Fruit fly (Drosophila melanogaster): ENCODE data around the gene CG34106.

DNA sequence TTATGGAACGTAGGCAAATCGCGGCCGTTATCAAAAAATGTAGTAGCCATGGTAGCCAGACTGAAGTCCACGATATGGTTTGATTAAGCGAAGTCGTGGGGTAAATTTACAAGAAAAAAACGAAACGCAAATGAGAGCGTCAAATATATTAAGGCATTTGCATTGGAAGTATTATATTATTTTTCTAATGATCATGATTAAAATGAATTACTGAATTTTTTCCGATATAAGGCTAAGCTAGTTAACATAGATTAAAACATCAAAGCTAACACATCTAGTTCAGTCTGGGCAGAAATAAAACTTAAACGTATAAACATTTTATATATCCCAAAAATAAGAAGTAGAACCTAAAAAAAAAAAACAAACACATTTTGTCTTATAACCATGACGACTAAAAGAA lies 43.5 kb upstream of the CG34106 start, which contains the start of gene CG12620:
- TF ChIP-seq pan (optimal IDR thresholded peaks at IDR 0.05) (no peak), br (GFP tag; optimal IDR thresholded peaks at IDR 0.05) (no peak), Abd-B (GFP tag; optimal IDR thresholded peaks at IDR 0.05) (no peak), brk (GFP tag; optimal IDR thresholded peaks at IDR 0.05) (no peak), psq (GFP tag; optimal IDR thresholded peaks at IDR 0.05) (no peak), tai (GFP tag; optimal IDR thresholded peaks at IDR 0.05) (no peak), HLH106 (tag; optimal IDR thresholded peaks at IDR 0.05) (no peak), usp (GFP tag; optimal IDR thresholded peaks at IDR 0.05) (no peak), Hr78 (GFP tag; optimal IDR thresholded peaks at IDR 0.05) (no peak), h (GFP tag; optimal IDR thresholded peaks at IDR 0.05) (no peak), ey (GFP tag; optimal IDR thresholded peaks at IDR 0.05) (no peak), woc (GFP tag; optimal IDR thresholded peaks at IDR 0.05) (no peak), rgr (GFP tag; optimal IDR thresholded peaks at IDR 0.05) (no peak), Mio (GFP tag; optimal IDR thresholded peaks at IDR 0.05) (no peak)

All from whole organism, wandering third instar larva.